Worm (Caenorhabditis elegans) whole organism, L4 larva: Measurements from ENCODE around the gene F32D8.5.

Experiments
- ceh-62 ChIP-seq: sonication (generic microtip); optimal IDR thresholded peaks from 2 replicates; lab custom pipeline; 2017; ENCODE audit warnings: missing biosample characterization, missing genetic modification characterization
- lin-39 ChIP-seq: fragments of 150-350 bp; optimal IDR thresholded peaks from 2 replicates; lab custom pipeline; 2014; ENCODE audit warnings: missing biosample characterization, missing genetic modification reagents, missing genetic modification characterization
- nhr-11 ChIP-seq: fragments of 150-350 bp; optimal IDR thresholded peaks from 2 replicates; lab custom pipeline; 2014; ENCODE audit warnings: missing biosample characterization, missing genetic modification characterization
- tra-1 ChIP-seq: fragments of 200-800 bp; sonication (Bioruptor generic); IDR thresholded peaks from 2 replicates; pipeline ENCODE4 v1.3.6; 2022; ENCODE audit warnings: missing genetic modification reagents, missing genetic modification characterization, missing compliant biosample characterization
- unc-39 ChIP-seq: sonication (generic microtip); optimal IDR thresholded peaks from 2 replicates; lab custom pipeline; 2017; ENCODE audit warnings: missing biosample characterization, missing genetic modification characterization
- ztf-11 ChIP-seq: fragments of 150-350 bp; optimal IDR thresholded peaks from 2 replicates; lab custom pipeline; 2014; ENCODE audit warnings: missing biosample characterization, missing genetic modification characterization

ce11 chrV:10859048-10859637, 35.5 kb upstream of the F32D8.5 start:
- TF ChIP-seq ztf-11 (tag; lab: Kevin White, UChicago) (no peak), nhr-11 (tag; lab: Kevin White, UChicago) (no peak), ceh-62 (tag; lab: Kevin White, UChicago) (no peak), tra-1 (no peak), lin-39 (no peak), unc-39 (no peak)
